Worm (Caenorhabditis elegans) whole organism, L1 larva: Measurements from ENCODE around the gene fum-1.

Source experiments
- aly-2 ChIP-seq: fragments of 150-350 bp; optimal IDR thresholded peaks from 2 replicates; lab custom pipeline; 2014; ENCODE audit warnings: missing biosample characterization, missing genetic modification characterization
- blmp-1 ChIP-seq: fragments of 150-350 bp; optimal IDR thresholded peaks from 2 replicates; lab custom pipeline; 2014; ENCODE audit warnings: missing biosample characterization, missing genetic modification characterization
- ceh-8 ChIP-seq: fragments of 200-800 bp; sonication (Bioruptor generic); optimal IDR thresholded peaks from 2 replicates; lab custom pipeline; 2018; ENCODE audit warnings: mild to moderate bottlenecking, missing genetic modification characterization, moderate library complexity, missing compliant biosample characterization
- ceh-82 ChIP-seq, 3 experiments: fragments of 150-350 bp in 1 of 3; sonication (generic microtip) in 2 of 3; optimal IDR thresholded peaks; 2 replicates each; lab custom pipeline; 2014 to 2017; ENCODE audit warnings: missing biosample characterization in 3 of 3, missing genetic modification characterization in 3 of 3
- ceh-88 ChIP-seq: fragments of 200-800 bp; sonication (Bioruptor generic); IDR thresholded peaks from 2 replicates; pipeline ENCODE4 v1.3.6; 2022; ENCODE audit warnings: missing genetic modification characterization, missing compliant biosample characterization
- dpl-1 ChIP-seq, 3 experiments: fragments of 150-350 bp in 2 of 3; sonication (generic microtip) in 1 of 3; optimal IDR thresholded peaks; 2 replicates each; lab custom pipeline; 2014 to 2017; ENCODE audit warnings: missing biosample characterization in 3 of 3, missing genetic modification characterization in 3 of 3, missing genetic modification reagents in 3 of 3
- dsc-1 ChIP-seq: sonication (generic microtip); optimal IDR thresholded peaks from 2 replicates; lab custom pipeline; 2016; ENCODE audit warnings: mild to moderate bottlenecking, missing genetic modification characterization, missing compliant biosample characterization
- efl-3 ChIP-seq: fragments of 200-800 bp; sonication (Bioruptor generic); optimal IDR thresholded peaks from 2 replicates; lab custom pipeline; 2018; ENCODE audit warnings: mild to moderate bottlenecking, missing genetic modification characterization, missing compliant biosample characterization
- elt-3 ChIP-seq, 6 experiments: fragments of 150-350 bp in 1 of 6; sonication (generic microtip); optimal IDR thresholded peaks; 2 replicates each; lab custom pipeline; 2017 to 2018; ENCODE audit warnings: missing biosample characterization in 6 of 6, missing genetic modification characterization in 6 of 6, inconsistent platforms in 1 of 6
- ets-5 ChIP-seq: fragments of 200-800 bp; sonication (Bioruptor generic); IDR thresholded peaks from 2 replicates; pipeline ENCODE4 v1.3.6; 2022; ENCODE audit warnings: missing genetic modification characterization, missing compliant biosample characterization
- fkh-10 ChIP-seq: sonication (generic microtip); optimal IDR thresholded peaks from 2 replicates; lab custom pipeline; 2017; ENCODE audit warnings: missing biosample characterization, missing genetic modification reagents, missing genetic modification characterization
- fkh-4 ChIP-seq: sonication (generic microtip); optimal IDR thresholded peaks from 2 replicates; lab custom pipeline; 2016; ENCODE audit warnings: missing compliant biosample characterization, missing genetic modification characterization, borderline replicate concordance
- fkh-8 ChIP-seq: sonication (generic microtip); optimal IDR thresholded peaks from 2 replicates; lab custom pipeline; 2016; ENCODE audit warnings: mild to moderate bottlenecking, missing genetic modification characterization, missing compliant biosample characterization
- grh-1 ChIP-seq: fragments of 200-800 bp; sonication (Bioruptor generic); IDR thresholded peaks from 2 replicates; pipeline ENCODE4 v1.3.6; 2022; ENCODE audit warnings: missing genetic modification reagents, missing genetic modification characterization, missing compliant biosample characterization
- hlh-17 ChIP-seq: fragments of 200-800 bp; sonication (Bioruptor generic); optimal IDR thresholded peaks from 2 replicates; lab custom pipeline; 2018; ENCODE audit warnings: missing genetic modification characterization, mild to moderate bottlenecking, missing compliant biosample characterization, moderate library complexity, borderline replicate concordance
- hlh-4 ChIP-seq: sonication (generic microtip); optimal IDR thresholded peaks from 2 replicates; lab custom pipeline; 2016; ENCODE audit warnings: mild to moderate bottlenecking, missing genetic modification characterization, missing compliant biosample characterization
- hpl-2 ChIP-seq: fragments of 150-350 bp; optimal IDR thresholded peaks from 2 replicates; lab custom pipeline; 2014; ENCODE audit warnings: missing biosample characterization, missing genetic modification reagents, missing genetic modification characterization
- lin-13 ChIP-seq: fragments of 150-350 bp; optimal IDR thresholded peaks from 2 replicates; lab custom pipeline; 2014; ENCODE audit warnings: missing biosample characterization, missing genetic modification reagents, missing genetic modification characterization
- lin-35 ChIP-seq, 2 experiments: fragments of 150-350 bp; optimal IDR thresholded peaks; 2 replicates each; lab custom pipeline; 2014; ENCODE audit warnings: missing biosample characterization in 2 of 2, missing genetic modification characterization in 2 of 2, missing genetic modification reagents in 2 of 2
- lin-39 ChIP-seq: fragments of 150-350 bp; optimal IDR thresholded peaks from 2 replicates; lab custom pipeline; 2014; ENCODE audit warnings: missing biosample characterization, missing genetic modification reagents, missing genetic modification characterization
- lsy-2 ChIP-seq, 2 experiments: fragments of 150-350 bp; optimal IDR thresholded peaks; 2 replicates each; lab custom pipeline; 2014; ENCODE audit warnings: missing biosample characterization in 2 of 2, missing genetic modification characterization in 2 of 2
- mef-2 ChIP-seq: fragments of 150-350 bp; optimal IDR thresholded peaks from 2 replicates; lab custom pipeline; 2014; ENCODE audit warnings: missing biosample characterization, missing genetic modification characterization
- nhr-237 ChIP-seq: fragments of 150-350 bp; optimal IDR thresholded peaks from 2 replicates; lab custom pipeline; 2014; ENCODE audit warnings: missing biosample characterization, missing genetic modification characterization
- nhr-47 ChIP-seq: sonication (generic microtip); optimal IDR thresholded peaks from 2 replicates; lab custom pipeline; 2016; ENCODE audit warnings: mild to moderate bottlenecking, missing genetic modification characterization, moderate library complexity, missing compliant biosample characterization
- nhr-77 ChIP-seq: fragments of 150-350 bp; optimal IDR thresholded peaks from 2 replicates; lab custom pipeline; 2014; ENCODE audit warnings: missing biosample characterization, missing genetic modification characterization
- nhr-84 ChIP-seq: sonication (generic microtip); optimal IDR thresholded peaks from 2 replicates; lab custom pipeline; 2017; ENCODE audit warnings: missing biosample characterization, missing genetic modification characterization
- pag-3 ChIP-seq: sonication (generic microtip); optimal IDR thresholded peaks from 2 replicates; lab custom pipeline; 2017; ENCODE audit warnings: missing genetic modification characterization, mild to moderate bottlenecking, missing compliant biosample characterization, antibody characterized with exemption, borderline replicate concordance; ENCODE audit not compliant: insufficient read depth
- pax-3 ChIP-seq: fragments of 200-800 bp; sonication (Bioruptor generic); optimal IDR thresholded peaks from 2 replicates; lab custom pipeline; 2018; ENCODE audit warnings: mild to moderate bottlenecking, missing genetic modification characterization, moderate library complexity, missing compliant biosample characterization
- pqm-1 ChIP-seq: sonication (generic microtip); optimal IDR thresholded peaks from 3 replicates; lab custom pipeline; 2017; ENCODE audit warnings: missing biosample characterization, missing genetic modification characterization
- rnt-1 ChIP-seq: sonication (generic microtip); optimal IDR thresholded peaks from 2 replicates; lab custom pipeline; 2016; ENCODE audit warnings: mild to moderate bottlenecking, missing genetic modification characterization, moderate library complexity, missing compliant biosample characterization
- skn-1 ChIP-seq: fragments of 150-350 bp; optimal IDR thresholded peaks from 2 replicates; lab custom pipeline; 2014; ENCODE audit warnings: missing biosample characterization, missing genetic modification characterization
- snpc-4 ChIP-seq: fragments of 150-350 bp; optimal IDR thresholded peaks from 2 replicates; lab custom pipeline; 2014; ENCODE audit warnings: missing biosample characterization, missing genetic modification characterization
- snu-23 ChIP-seq: sonication (generic microtip); optimal IDR thresholded peaks from 2 replicates; lab custom pipeline; 2016; ENCODE audit warnings: missing genetic modification characterization, missing compliant biosample characterization
- sox-4 ChIP-seq: sonication (generic microtip); optimal IDR thresholded peaks from 2 replicates; lab custom pipeline; 2016; ENCODE audit warnings: missing genetic modification characterization, missing compliant biosample characterization
- sptf-1 ChIP-seq: fragments of 150-350 bp; optimal IDR thresholded peaks from 2 replicates; lab custom pipeline; 2014; ENCODE audit warnings: missing biosample characterization, missing genetic modification characterization
- tbx-2 ChIP-seq: sonication (generic microtip); optimal IDR thresholded peaks from 2 replicates; lab custom pipeline; 2016; ENCODE audit warnings: missing genetic modification characterization, missing compliant biosample characterization
- tlp-1 ChIP-seq: fragments of 150-350 bp; optimal IDR thresholded peaks from 2 replicates; lab custom pipeline; 2014; ENCODE audit warnings: missing biosample characterization, missing genetic modification characterization
- unc-130 ChIP-seq: fragments of 150-350 bp; optimal IDR thresholded peaks from 2 replicates; lab custom pipeline; 2017; ENCODE audit warnings: missing biosample characterization, missing genetic modification characterization, inconsistent platforms
- unc-98 ChIP-seq: fragments of 200-800 bp; sonication (Bioruptor generic); IDR thresholded peaks from 2 replicates; pipeline ENCODE4 v1.3.6; 2022; ENCODE audit warnings: missing genetic modification characterization, missing compliant biosample characterization
- ztf-11 ChIP-seq, 2 experiments: sonication (generic microtip); optimal IDR thresholded peaks; 2 replicates each; lab custom pipeline; 2016 to 2017; ENCODE audit warnings: missing genetic modification characterization in 2 of 2, missing biosample characterization in 1 of 2, missing compliant biosample characterization in 1 of 2

The fum-1 gene

DNA sequence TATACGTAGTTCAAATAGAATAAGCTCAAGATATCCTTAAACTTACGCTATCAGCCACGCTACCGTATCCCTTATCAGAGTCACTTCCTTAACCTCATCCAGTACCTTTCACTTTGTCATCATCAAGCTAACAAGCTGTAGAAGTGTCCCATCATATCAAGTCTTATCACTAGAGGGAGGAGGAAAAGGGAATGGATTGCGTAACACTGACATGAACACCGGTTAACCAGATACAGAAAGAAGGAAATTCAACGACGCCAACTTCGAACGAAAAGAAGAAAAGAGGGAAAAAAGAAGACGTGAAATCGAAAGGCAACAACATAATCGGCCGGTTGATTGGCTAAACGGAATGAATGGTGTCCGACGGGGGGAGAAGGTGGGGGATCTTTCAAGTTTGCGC is 24.7 kb downstream of the fum-1 start:
- no peak for TF ChIP-seq snpc-4 (tag; lab: Kevin White, UChicago)
- peak; percentile 82 for TF ChIP-seq blmp-1 (tag; lab: Kevin White, UChicago)
- no peak for TF ChIP-seq fkh-4 (tag; lab: Kevin White, UChicago)
- TF ChIP-seq lin-35 (GFP tag; optimal IDR thresholded peaks at IDR 0.05; lab: Kevin White, UChicago), result no peak
- no peak for TF ChIP-seq lsy-2 (tag; optimal IDR thresholded peaks at IDR 0.05; lab: Kevin White, UChicago)

DNA sequence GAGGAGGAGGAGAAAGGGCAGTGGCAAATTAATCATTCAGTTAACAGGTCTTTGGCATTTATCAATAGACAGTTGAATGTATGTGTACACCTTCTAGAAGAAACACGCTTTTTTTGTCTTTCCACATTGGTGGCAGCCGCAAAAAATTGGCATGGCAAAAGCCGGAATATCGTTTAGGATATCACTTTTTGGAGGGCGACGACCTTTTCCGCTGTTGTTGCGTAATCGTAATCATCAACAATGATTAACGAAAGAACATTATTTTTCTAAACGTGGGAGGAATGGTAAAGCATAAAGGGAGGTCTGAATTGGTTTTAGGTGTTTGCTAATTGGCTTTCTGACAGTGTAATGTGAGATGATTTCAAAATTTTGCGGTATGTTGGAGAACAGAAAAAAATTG is 26.5 kb downstream of the fum-1 start:
- TF ChIP-seq hlh-4 (tag; lab: Kevin White, UChicago) (no peak), ceh-82 (tag; optimal IDR thresholded peaks at IDR 0.05; lab: Kevin White, UChicago) (no peak), nhr-84 (no peak), ets-5 (GFP tag; lab: Robert Waterston, UW) (no peak), ceh-8 (no peak), hpl-2 (GFP tag; lab: Kevin White, UChicago) (no peak), efl-3 (GFP tag; lab: Kevin White, UChicago) (no peak), nhr-47 (tag; lab: Kevin White, UChicago) (no peak), grh-1 (no peak), dpl-1 (GFP tag; optimal IDR thresholded peaks at IDR 0.05; lab: Kevin White, UChicago) (no peak), mef-2 (tag; lab: Kevin White, UChicago) (no peak), tbx-2 (tag; lab: Kevin White, UChicago) (no peak), snu-23 (no peak), tlp-1 (tag; lab: Kevin White, UChicago) (no peak), nhr-77 (tag; lab: Kevin White, UChicago) (no peak), pax-3 (no peak), unc-130 (tag; lab: Kevin White, UChicago) (no peak)

DNA sequence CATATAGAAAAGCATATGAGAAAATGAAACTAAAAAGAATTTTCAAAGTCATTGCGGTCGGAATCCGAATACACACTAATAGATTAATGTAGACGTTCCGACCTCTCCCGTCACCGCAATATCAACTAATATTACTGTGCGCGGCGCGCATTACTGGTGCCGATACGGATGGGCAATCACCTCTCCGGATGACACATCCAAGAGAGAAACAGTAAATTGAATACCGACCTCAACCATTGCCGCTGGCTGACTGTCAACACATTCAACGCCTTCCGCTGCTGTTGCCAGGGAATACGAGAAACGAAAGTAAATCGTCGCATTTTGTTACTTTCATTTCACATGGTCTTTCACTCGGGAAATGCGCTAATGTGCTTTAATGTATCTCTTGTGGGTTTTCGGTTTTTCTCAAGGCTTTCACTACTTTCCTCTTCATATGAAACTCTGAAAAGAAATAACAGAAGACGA is 29.5 kb downstream of the fum-1 start:
- TF ChIP-seq nhr-237, result no peak
- TF ChIP-seq nhr-47 (tag; lab: Kevin White, UChicago), result no peak
- no peak for TF ChIP-seq fkh-8 (tag; lab: Kevin White, UChicago)
- TF ChIP-seq pag-3 (tag; lab: Kevin White, UChicago), result no peak
- no peak for TF ChIP-seq lin-39 (tag; lab: Kevin White, UChicago)
- TF ChIP-seq aly-2 (tag; lab: Kevin White, UChicago), result peak; percentile 57
- no peak for TF ChIP-seq ceh-88 (GFP tag; lab: Robert Waterston, UW)
- TF ChIP-seq pqm-1, result no peak
- no peak for TF ChIP-seq lin-13
- peak; percentile 96 for TF ChIP-seq blmp-1 (tag; lab: Kevin White, UChicago)

DNA sequence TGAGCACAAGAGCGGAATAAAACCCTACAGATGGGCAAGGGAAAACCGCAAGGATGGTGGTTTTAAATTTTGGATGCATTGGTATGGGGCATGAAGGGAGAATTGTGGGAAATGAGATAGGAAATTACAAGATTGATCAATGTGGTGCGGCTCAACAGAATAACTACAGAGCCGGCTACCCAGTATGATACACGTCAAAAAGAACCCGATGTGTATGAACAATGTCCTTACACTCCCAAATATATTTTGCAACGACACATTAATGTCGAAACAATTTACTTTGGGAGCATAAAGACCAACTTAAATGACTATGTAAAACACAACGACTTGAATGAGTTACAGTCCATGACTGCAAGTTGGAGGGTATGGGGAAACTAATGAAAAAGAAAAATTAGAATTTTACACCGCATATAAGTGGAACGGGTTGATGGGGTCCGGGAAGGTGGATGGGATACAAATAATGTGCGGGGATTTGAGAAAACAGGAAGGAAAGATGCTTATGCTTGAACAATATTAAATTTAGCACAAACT is 30.3 kb downstream of the fum-1 start:
- TF ChIP-seq hlh-17 (GFP tag; lab: Kevin White, UChicago) (no peak), lsy-2 (tag; optimal IDR thresholded peaks at IDR 0.05; lab: Kevin White, UChicago) (no peak), sox-4 (tag; lab: Kevin White, UChicago) (no peak), skn-1 (tag; lab: Kevin White, UChicago) (no peak), ets-5 (GFP tag; lab: Robert Waterston, UW) (no peak), ceh-82 (tag; optimal IDR thresholded peaks at IDR 0.05; lab: Kevin White, UChicago) (no peak), unc-98 (no peak), rnt-1 (no peak), lin-35 (GFP tag; optimal IDR thresholded peaks at IDR 0.05; lab: Kevin White, UChicago) (no peak), dsc-1 (tag; lab: Kevin White, UChicago) (no peak), snu-23 (no peak), fkh-10 (GFP tag; lab: Kevin White, UChicago) (no peak), sptf-1 (tag; lab: Kevin White, UChicago) (no peak), ztf-11 (tag; optimal IDR thresholded peaks at IDR 0.05; lab: Kevin White, UChicago) (no peak), elt-3 (tag; optimal IDR thresholded peaks at IDR 0.05; lab: Kevin White, UChicago) (no peak)
